Worm (Caenorhabditis elegans) whole organism, mixed stage, embryonic: ENCODE measurements around the gene M110.10.

Experiments
- blmp-1 ChIP-seq: fragments of 150-350 bp; optimal IDR thresholded peaks from 2 replicates; lab custom pipeline; 2014; ENCODE audit warnings: missing biosample characterization, missing genetic modification characterization
- ces-1 ChIP-seq: fragments of 150-350 bp; optimal IDR thresholded peaks from 2 replicates; lab custom pipeline; 2014; ENCODE audit warnings: missing biosample characterization, missing genetic modification reagents, missing genetic modification characterization
- cnd-1 ChIP-seq: fragments of 200-800 bp; sonication (Bioruptor generic); optimal IDR thresholded peaks from 2 replicates; lab custom pipeline; 2018; ENCODE audit warnings: mild to moderate bottlenecking, missing genetic modification characterization, missing compliant biosample characterization
- elt-3 ChIP-seq: fragments of 150-350 bp; optimal IDR thresholded peaks from 2 replicates; lab custom pipeline; 2014; ENCODE audit warnings: missing biosample characterization, missing genetic modification characterization
- flh-1 ChIP-seq: fragments of 200-800 bp; sonication (Bioruptor generic); optimal IDR thresholded peaks from 2 replicates; lab custom pipeline; 2018; ENCODE audit warnings: mild to moderate bottlenecking, missing genetic modification characterization, moderate library complexity, missing compliant biosample characterization
- lin-13 ChIP-seq: fragments of 150-350 bp; optimal IDR thresholded peaks from 2 replicates; lab custom pipeline; 2014; ENCODE audit warnings: missing biosample characterization, missing genetic modification characterization
- mab-5 ChIP-seq: fragments of 150-350 bp; optimal IDR thresholded peaks from 2 replicates; lab custom pipeline; 2014; ENCODE audit warnings: missing biosample characterization, missing genetic modification characterization
- mep-1 ChIP-seq: fragments of 150-350 bp; optimal IDR thresholded peaks from 2 replicates; lab custom pipeline; 2017; ENCODE audit warnings: missing biosample characterization, missing genetic modification reagents, missing genetic modification characterization, inconsistent platforms
- mls-2 ChIP-seq: sonication (generic microtip); optimal IDR thresholded peaks from 2 replicates; lab custom pipeline; 2016; ENCODE audit warnings: mild to moderate bottlenecking, missing genetic modification characterization, moderate library complexity, missing compliant biosample characterization
- unc-62 ChIP-seq: fragments of 150-350 bp; optimal IDR thresholded peaks from 2 replicates; lab custom pipeline; 2014; ENCODE audit warnings: missing biosample characterization, missing genetic modification reagents, missing genetic modification characterization
- ztf-11 ChIP-seq: fragments of 150-350 bp; optimal IDR thresholded peaks from 2 replicates; lab custom pipeline; 2014; ENCODE audit warnings: missing biosample characterization, missing genetic modification characterization

- no peak for TF ChIP-seq ces-1 (GFP tag; lab: Kevin White, UChicago)
- no peak for TF ChIP-seq ztf-11 (tag; lab: Kevin White, UChicago)
- TF ChIP-seq flh-1 (GFP tag; lab: Kevin White, UChicago), result no peak
- TF ChIP-seq blmp-1 (tag; lab: Kevin White, UChicago), result no peak
- TF ChIP-seq lin-13, result no peak
- TF ChIP-seq unc-62 (GFP tag; lab: Kevin White, UChicago), result no peak
- no peak for TF ChIP-seq elt-3
- no peak for TF ChIP-seq cnd-1 (tag; lab: Kevin White, UChicago)
- TF ChIP-seq mep-1 (tag; lab: Kevin White, UChicago), result no peak
- no peak for TF ChIP-seq mab-5
- no peak for TF ChIP-seq mls-2
Measured at ce11 chrII:8249710-8250109, 35.4 kb upstream of the M110.10 start.
